Worm (Caenorhabditis elegans) whole organism, young adult: ENCODE results near the gene Y39B6A.33.

Source experiments
- C17E4.6 ChIP-seq: fragments of 200-800 bp; sonication (Bioruptor generic); IDR thresholded peaks from 2 replicates; pipeline ENCODE4 v1.3.6; 2022; ENCODE audit warnings: missing genetic modification reagents, missing genetic modification characterization, missing compliant biosample characterization
- F33H1.4 ChIP-seq: fragments of 200-800 bp; sonication (Bioruptor generic); IDR thresholded peaks from 2 replicates; pipeline ENCODE4 v1.3.6; 2022; ENCODE audit warnings: missing genetic modification reagents, missing genetic modification characterization, missing compliant biosample characterization
- F37B4.10 ChIP-seq: fragments of 200-800 bp; sonication (Bioruptor generic); IDR thresholded peaks from 2 replicates; pipeline ENCODE4 v1.3.6; 2022; ENCODE audit warnings: missing genetic modification characterization, missing compliant biosample characterization
- F49E8.2 ChIP-seq: sonication (generic microtip); optimal IDR thresholded peaks from 3 replicates; lab custom pipeline; 2017; ENCODE audit warnings: missing genetic modification characterization, mild to moderate bottlenecking, missing compliant biosample characterization, antibody characterized with exemption, moderate library complexity; ENCODE audit not compliant: insufficient read depth
- F55B11.4 ChIP-seq: sonication (generic microtip); optimal IDR thresholded peaks from 2 replicates; lab custom pipeline; 2016; ENCODE audit warnings: missing compliant biosample characterization, missing genetic modification characterization, borderline replicate concordance; ENCODE audit not compliant: insufficient read depth
- F57C9.4 ChIP-seq: sonication (generic microtip); optimal IDR thresholded peaks from 2 replicates; lab custom pipeline; 2017; ENCODE audit warnings: mild to moderate bottlenecking, missing genetic modification characterization, missing compliant biosample characterization
- K11D2.4 ChIP-seq: fragments of 200-800 bp; sonication (Bioruptor generic); IDR thresholded peaks from 2 replicates; pipeline ENCODE4 v1.3.6; 2022; ENCODE audit warnings: missing genetic modification reagents, missing genetic modification characterization, missing compliant biosample characterization
- Y53G8AR.9 ChIP-seq: fragments of 200-800 bp; sonication (Bioruptor generic); conservative IDR thresholded peaks from 2 replicates; pipeline ENCODE4 v1.3.6; 2022; ENCODE audit warnings: missing genetic modification reagents, missing genetic modification characterization, missing compliant biosample characterization
- ZK185.1 ChIP-seq: sonication (generic microtip); optimal IDR thresholded peaks from 2 replicates; lab custom pipeline; 2016; ENCODE audit warnings: mild to moderate bottlenecking, missing genetic modification characterization, missing compliant biosample characterization; ENCODE audit not compliant: poor library complexity, severe bottlenecking
- aptf-3 ChIP-seq: fragments of 200-800 bp; sonication (Bioruptor generic); IDR thresholded peaks from 2 replicates; pipeline ENCODE4 v1.3.6; 2022; ENCODE audit warnings: missing genetic modification characterization, missing compliant biosample characterization
- atf-7 ChIP-seq: sonication (generic microtip); optimal IDR thresholded peaks from 2 replicates; lab custom pipeline; 2017; ENCODE audit warnings: mild to moderate bottlenecking, missing genetic modification characterization, missing compliant biosample characterization
- attf-3 ChIP-seq: fragments of 200-800 bp; sonication (Bioruptor generic); conservative IDR thresholded peaks from 2 replicates; pipeline ENCODE4 v1.3.6; 2022; ENCODE audit warnings: missing genetic modification reagents, missing genetic modification characterization, missing compliant biosample characterization
- bed-1 ChIP-seq: fragments of 200-800 bp; sonication (Bioruptor generic); IDR thresholded peaks from 2 replicates; pipeline ENCODE4 v1.3.6; 2022; ENCODE audit warnings: missing genetic modification reagents, missing genetic modification characterization, missing compliant biosample characterization
- ceh-100 ChIP-seq: fragments of 200-800 bp; sonication (Bioruptor generic); IDR thresholded peaks from 2 replicates; pipeline ENCODE4 v1.3.6; 2022; ENCODE audit warnings: missing genetic modification reagents, missing genetic modification characterization, missing compliant biosample characterization
- ceh-27 ChIP-seq: fragments of 200-800 bp; sonication (Bioruptor generic); optimal IDR thresholded peaks from 2 replicates; lab custom pipeline; 2018; ENCODE audit warnings: mild to moderate bottlenecking, missing genetic modification characterization, moderate library complexity, missing compliant biosample characterization
- ceh-91 ChIP-seq: fragments of 200-800 bp; sonication (Bioruptor generic); IDR thresholded peaks from 2 replicates; pipeline ENCODE4 v1.3.6; 2022; ENCODE audit warnings: missing genetic modification reagents, missing genetic modification characterization, missing compliant biosample characterization
- dox-1 ChIP-seq: fragments of 200-800 bp; sonication (Bioruptor generic); IDR thresholded peaks from 2 replicates; pipeline ENCODE4 v1.3.6; 2022; ENCODE audit warnings: missing genetic modification reagents, missing genetic modification characterization, missing compliant biosample characterization
- dpff-1 ChIP-seq: sonication (generic microtip); optimal IDR thresholded peaks from 2 replicates; lab custom pipeline; 2017; ENCODE audit warnings: mild to moderate bottlenecking, missing genetic modification characterization, missing compliant biosample characterization
- ets-4 ChIP-seq: fragments of 200-800 bp; sonication (Bioruptor generic); optimal IDR thresholded peaks from 2 replicates; lab custom pipeline; 2018; ENCODE audit warnings: mild to moderate bottlenecking, missing genetic modification characterization, missing compliant biosample characterization
- fkh-3 ChIP-seq: sonication (generic microtip); optimal IDR thresholded peaks from 2 replicates; lab custom pipeline; 2016; ENCODE audit warnings: mild to moderate bottlenecking, missing genetic modification characterization, missing compliant biosample characterization
- hmg-1.2 ChIP-seq: fragments of 200-800 bp; sonication (Bioruptor generic); IDR thresholded peaks from 2 replicates; pipeline ENCODE4 v1.3.6; 2022; ENCODE audit warnings: missing genetic modification reagents, missing genetic modification characterization, missing compliant biosample characterization
- hsf-1 ChIP-seq: fragments of 200-800 bp; sonication (Bioruptor generic); IDR thresholded peaks from 2 replicates; pipeline ENCODE4 v1.3.6; 2022; ENCODE audit warnings: missing genetic modification reagents, missing genetic modification characterization, missing compliant biosample characterization
- lag-1 ChIP-seq: fragments of 200-800 bp; sonication (Bioruptor generic); IDR thresholded peaks from 2 replicates; pipeline ENCODE4 v1.3.6; 2022; ENCODE audit warnings: missing genetic modification reagents, missing genetic modification characterization, missing compliant biosample characterization
- let-526 ChIP-seq: fragments of 200-800 bp; sonication (Bioruptor generic); IDR thresholded peaks from 2 replicates; pipeline ENCODE4 v1.3.6; 2022; ENCODE audit warnings: missing genetic modification reagents, missing genetic modification characterization, missing compliant biosample characterization
- let-607 ChIP-seq, 2 experiments: fragments of 200-800 bp in 1 of 2; sonication (Bioruptor generic) in 1 of 2; sonication (generic microtip) in 1 of 2; optimal IDR thresholded peaks; 2 replicates each; lab custom pipeline; 2016 to 2018; ENCODE audit warnings: mild to moderate bottlenecking in 2 of 2, missing compliant biosample characterization in 2 of 2, missing genetic modification characterization in 2 of 2, moderate library complexity in 2 of 2, missing genotype in 1 of 2
- lin-26 ChIP-seq: fragments of 200-800 bp; sonication (Bioruptor generic); IDR thresholded peaks from 2 replicates; pipeline ENCODE4 v1.3.6; 2022; ENCODE audit warnings: missing genetic modification reagents, missing genetic modification characterization, missing compliant biosample characterization
- lin-40 ChIP-seq: sonication (generic microtip); optimal IDR thresholded peaks from 2 replicates; lab custom pipeline; 2016; ENCODE audit warnings: missing genetic modification characterization, mild to moderate bottlenecking, missing compliant biosample characterization, missing genotype, missing genetic modification reagents
- lin-54 ChIP-seq: fragments of 200-800 bp; sonication (Bioruptor generic); optimal IDR thresholded peaks from 2 replicates; lab custom pipeline; 2018; ENCODE audit warnings: mild to moderate bottlenecking, missing genetic modification characterization, missing compliant biosample characterization
- madf-10 ChIP-seq: sonication (generic microtip); optimal IDR thresholded peaks from 2 replicates; lab custom pipeline; 2016; ENCODE audit warnings: mild to moderate bottlenecking, missing genetic modification characterization, missing compliant biosample characterization
- madf-3 ChIP-seq: fragments of 200-800 bp; sonication (Bioruptor generic); IDR thresholded peaks from 2 replicates; pipeline ENCODE4 v1.3.6; 2022; ENCODE audit warnings: missing genetic modification reagents, missing genetic modification characterization, missing compliant biosample characterization
- madf-6 ChIP-seq: fragments of 200-800 bp; sonication (Bioruptor generic); IDR thresholded peaks from 2 replicates; pipeline ENCODE4 v1.3.6; 2022; ENCODE audit warnings: missing genetic modification reagents, missing genetic modification characterization, missing compliant biosample characterization
- mes-4 ChIP-seq: sonication (generic microtip); optimal IDR thresholded peaks from 2 replicates; lab custom pipeline; 2016; ENCODE audit warnings: missing genotype, missing genetic modification characterization, missing compliant biosample characterization
- nhr-179 ChIP-seq: sonication (generic microtip); optimal IDR thresholded peaks from 2 replicates; lab custom pipeline; 2016; ENCODE audit warnings: mild to moderate bottlenecking, missing genetic modification characterization, missing compliant biosample characterization
- sdz-38 ChIP-seq: sonication (generic microtip); optimal IDR thresholded peaks from 2 replicates; lab custom pipeline; 2016; ENCODE audit warnings: missing genotype, missing genetic modification characterization, missing compliant biosample characterization
- sea-2 ChIP-seq: fragments of 200-800 bp; sonication (Bioruptor generic); IDR thresholded peaks from 2 replicates; pipeline ENCODE4 v1.3.6; 2022; ENCODE audit warnings: missing genetic modification characterization, missing compliant biosample characterization
- snpc-1.1 ChIP-seq: sonication (generic microtip); optimal IDR thresholded peaks from 2 replicates; lab custom pipeline; 2017; ENCODE audit warnings: missing genetic modification characterization, mild to moderate bottlenecking, missing compliant biosample characterization, antibody characterized with exemption, moderate library complexity, missing genotype, missing genetic modification reagents; ENCODE audit not compliant: insufficient read depth
- snpc-4 ChIP-seq, 5 experiments: fragments of 150-350 bp in 1 of 5; sonication (generic microtip) in 4 of 5; optimal IDR thresholded peaks; 2 replicates each; lab custom pipeline; 2014 to 2018; ENCODE audit warnings: missing genetic modification characterization in 5 of 5, missing biosample characterization in 3 of 5, antibody characterized with exemption in 2 of 5, mild to moderate bottlenecking in 2 of 5, missing compliant biosample characterization in 2 of 5, missing genotype in 2 of 5, moderate library complexity in 2 of 5, missing genetic modification reagents in 1 of 5
- sptf-2 ChIP-seq: fragments of 200-800 bp; sonication (Bioruptor generic); optimal IDR thresholded peaks from 2 replicates; lab custom pipeline; 2018; ENCODE audit warnings: mild to moderate bottlenecking, missing genetic modification characterization, missing compliant biosample characterization
- tlf-1 ChIP-seq: fragments of 200-800 bp; sonication (Bioruptor generic); optimal IDR thresholded peaks from 2 replicates; lab custom pipeline; 2018; ENCODE audit warnings: mild to moderate bottlenecking, missing genetic modification characterization, missing compliant biosample characterization
- xnd-1 ChIP-seq: sonication (generic microtip); optimal IDR thresholded peaks from 2 replicates; lab custom pipeline; 2016; ENCODE audit warnings: missing genotype, missing genetic modification reagents, missing genetic modification characterization, missing compliant biosample characterization
- ztf-26 ChIP-seq: sonication (generic microtip); optimal IDR thresholded peaks from 2 replicates; lab custom pipeline; 2017; ENCODE audit warnings: missing genetic modification characterization, missing compliant biosample characterization
- ztf-28 ChIP-seq: fragments of 200-800 bp; sonication (Bioruptor generic); IDR thresholded peaks from 2 replicates; pipeline ENCODE4 v1.3.6; 2022; ENCODE audit warnings: missing genetic modification reagents, missing genetic modification characterization, missing compliant biosample characterization
- ztf-6 ChIP-seq: fragments of 200-800 bp; sonication (Bioruptor generic); IDR thresholded peaks from 2 replicates; pipeline ENCODE4 v1.3.6; 2022; ENCODE audit warnings: missing genetic modification reagents, missing genetic modification characterization, missing compliant biosample characterization

The Y39B6A.33 gene

DNA sequence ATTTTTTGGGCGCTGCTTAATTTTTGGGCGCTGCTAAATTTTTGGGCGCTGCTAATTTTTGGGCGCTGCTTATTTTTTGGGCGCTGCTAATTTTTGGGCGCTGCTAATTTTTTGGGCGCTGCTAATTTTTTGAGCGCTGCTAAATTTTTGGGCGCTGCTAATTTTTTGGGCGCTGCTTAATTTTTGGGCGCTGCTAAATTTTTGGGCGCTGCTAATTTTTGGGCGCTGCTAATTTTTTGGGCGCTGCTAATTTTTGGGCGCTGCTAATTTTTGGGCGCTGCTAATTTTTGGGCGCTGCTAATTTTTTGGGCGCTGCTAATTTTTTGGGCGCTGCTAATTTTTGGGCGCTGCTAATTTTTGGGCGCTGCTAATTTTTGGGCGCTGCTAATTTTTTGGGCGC lies 21.7 kb upstream of the Y39B6A.33 start:
- TF ChIP-seq F33H1.4 (GFP tag; lab: Robert Waterston, UW) (0 out of 2 replicates have a peak, but pooled peaks have one; percentile 22), let-526 (0 out of 2 replicates have a peak, but pooled peaks have one; percentile 17), bed-1 (GFP tag; lab: Robert Waterston, UW) (0 out of 2 replicates have a peak, but pooled peaks have one; percentile 25), madf-3 (GFP tag; lab: Robert Waterston, UW) (peak; percentile 8; the same call in 1 of the 2 replicates), madf-6 (GFP tag; lab: Robert Waterston, UW) (0 out of 2 replicates have a peak, but pooled peaks have one; percentile 15), K11D2.4 (GFP tag; lab: Robert Waterston, UW) (0 out of 2 replicates have a peak, but pooled peaks have one; percentile 9), lin-26 (GFP tag; lab: Robert Waterston, UW) (0 out of 2 replicates have a peak, but pooled peaks have one; percentile 22)
- TF ChIP-seq, all 124 proteins: peak for 7; not testable (repeated sequence) for 117

DNA sequence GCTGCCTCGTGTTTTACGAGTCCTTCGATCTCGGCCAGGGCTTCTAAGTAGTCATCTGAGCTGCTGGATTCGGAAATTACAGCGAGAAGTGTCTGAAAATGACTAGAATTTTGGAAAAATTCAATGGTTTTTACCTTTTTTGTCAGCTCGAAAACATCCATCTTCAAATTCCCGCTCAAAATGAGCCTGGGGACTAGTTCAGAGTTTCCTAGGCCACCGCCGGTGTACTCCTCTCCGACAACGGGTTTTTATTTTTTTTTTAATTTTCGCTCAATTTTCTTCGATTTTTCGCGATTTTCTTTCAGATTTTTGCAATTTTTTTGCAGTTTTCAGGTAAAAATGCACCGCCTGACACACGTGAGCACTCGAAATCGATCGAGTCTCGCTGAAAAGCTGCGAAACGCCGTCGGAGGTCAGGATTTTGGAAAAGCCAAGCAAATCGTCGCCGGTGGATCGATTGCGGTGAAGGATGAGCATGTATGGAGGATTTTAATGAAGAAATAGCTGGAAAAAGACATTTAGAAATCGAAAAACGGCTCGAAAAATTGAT lies 20.7 kb upstream of the Y39B6A.33 start, which contains the start of the genes mrps-35 and sws-1:
Gene mrps-35, plus strand, starts transcription at position 327 of the 550 bp plus-strand sequence.
Gene sws-1, minus strand, starts transcription at position 500 of the 550 bp plus-strand sequence.
- TF ChIP-seq madf-10 (tag; lab: Kevin White, UChicago) (peak; percentile 37), C17E4.6 (GFP tag; lab: Robert Waterston, UW) (no peak), lin-26 (GFP tag; lab: Robert Waterston, UW) (no peak), snpc-1.1 (tag; lab: Kevin White, UChicago) (no peak), ztf-26 (tag; lab: Kevin White, UChicago) (no peak), attf-3 (GFP tag; lab: Robert Waterston, UW) (peak; percentile 45; the same call in 1 of the 2 replicates), hsf-1 (GFP tag; lab: Robert Waterston, UW) (0 out of 2 replicates have a peak, but pooled peaks have one; percentile 42), dpff-1 (tag; lab: Kevin White, UChicago) (no peak), F57C9.4 (peak; percentile 37), dox-1 (GFP tag; lab: Robert Waterston, UW) (peak; percentile 78), lag-1 (GFP tag; lab: Robert Waterston, UW) (no peak), sptf-2 (GFP tag; lab: Kevin White, UChicago) (no peak), xnd-1 (tag; lab: Kevin White, UChicago) (no peak), F37B4.10 (GFP tag; lab: Robert Waterston, UW) (no peak), lin-54 (peak; percentile 84), let-607 (tag; optimal IDR thresholded peaks at IDR 0.05; lab: Kevin White, UChicago) (peak in 1 of 2 experiments; percentile 53), let-526 (0 out of 2 replicates have a peak, but pooled peaks have one; percentile 45), tlf-1 (GFP tag; lab: Kevin White, UChicago) (peak; percentile 22), mes-4 (no peak), ztf-6 (no peak), nhr-179 (tag; lab: Kevin White, UChicago) (no peak), F55B11.4 (tag; lab: Kevin White, UChicago) (no peak), ceh-91 (GFP tag; lab: Robert Waterston, UW) (peak; percentile 14; the same call in 1 of the 2 replicates), ceh-27 (GFP tag; lab: Kevin White, UChicago) (peak; percentile 70), ztf-28 (GFP tag; lab: Robert Waterston, UW) (no peak), lin-40 (tag; lab: Kevin White, UChicago) (no peak), sea-2 (GFP tag; lab: Robert Waterston, UW) (0 out of 2 replicates have a peak, but pooled peaks have one; percentile 16), Y53G8AR.9 (GFP tag; lab: Robert Waterston, UW) (no peak), F49E8.2 (tag; lab: Kevin White, UChicago) (no peak), hmg-1.2 (GFP tag; lab: Robert Waterston, UW) (0 out of 2 replicates have a peak, but pooled peaks have one; percentile 19), fkh-3 (tag; lab: Kevin White, UChicago) (no peak), atf-7 (peak; percentile 23), aptf-3 (GFP tag; lab: Robert Waterston, UW) (no peak), F33H1.4 (GFP tag; lab: Robert Waterston, UW) (peak; percentile 41; the same call in 1 of the 2 replicates), ets-4 (no peak), snpc-4 (GFP tag; optimal IDR thresholded peaks at IDR 0.05; lab: Kevin White, UChicago) (no peak), snpc-4 (tag; optimal IDR thresholded peaks at IDR 0.05; lab: Kevin White, UChicago) (peak in 3 of 4 experiments; percentile 4 to 39 (median 19)), sdz-38 (tag; lab: Kevin White, UChicago) (no peak), ZK185.1 (tag; lab: Kevin White, UChicago) (peak; percentile 85), ceh-100 (GFP tag; lab: Robert Waterston, UW) (peak; percentile 27; the same call in 1 of the 2 replicates)
